Worm (Caenorhabditis elegans) whole organism, early embryonic: ENCODE data around the gene srx-43.

ENCODE experiments used
- B0310.2 ChIP-seq: sonication (generic microtip); optimal IDR thresholded peaks from 2 replicates; lab custom pipeline; 2016; ENCODE audit warnings: mild to moderate bottlenecking, missing genetic modification characterization, missing compliant biosample characterization
- ama-1 ChIP-seq: fragments of 150-350 bp; optimal IDR thresholded peaks from 2 replicates; lab custom pipeline; 2014
- ceh-36 ChIP-seq: sonication (generic microtip); optimal IDR thresholded peaks from 2 replicates; lab custom pipeline; 2016; ENCODE audit warnings: missing genetic modification characterization, inconsistent platforms, missing compliant biosample characterization
- flt-1 ChIP-seq: fragments of 200-800 bp; sonication (Bioruptor generic); IDR thresholded peaks from 2 replicates; pipeline ENCODE4 v1.3.6; 2022; ENCODE audit warnings: missing genetic modification characterization, missing compliant biosample characterization
- scrt-1 ChIP-seq: fragments of 200-800 bp; sonication (Bioruptor generic); IDR thresholded peaks from 2 replicates; pipeline ENCODE4 v1.3.6; 2022; ENCODE audit warnings: missing genetic modification characterization, missing compliant biosample characterization
- sea-1 ChIP-seq: fragments of 200-800 bp; sonication (Bioruptor generic); conservative IDR thresholded peaks from 2 replicates; pipeline ENCODE4 v1.3.6; 2022; ENCODE audit warnings: missing genetic modification characterization, missing compliant biosample characterization
- tra-4 ChIP-seq: sonication (generic microtip); optimal IDR thresholded peaks from 2 replicates; lab custom pipeline; 2017; ENCODE audit warnings: missing genetic modification characterization, missing compliant biosample characterization

ce11 chrV:16023051-16023450, 5.3 kb downstream of the srx-43 start, which contains the start of gene cwc-15:
- TF ChIP-seq ama-1 (lab: Kevin White, UChicago), result no peak
- TF ChIP-seq ceh-36 (tag; lab: Kevin White, UChicago), result no peak
- TF ChIP-seq scrt-1 (GFP tag; lab: Robert Waterston, UW), result no peak
- TF ChIP-seq sea-1 (GFP tag; lab: Robert Waterston, UW), result no peak
- TF ChIP-seq flt-1, result no peak
- TF ChIP-seq tra-4 (tag; lab: Kevin White, UChicago), result no peak
- no peak for TF ChIP-seq B0310.2 (tag; lab: Kevin White, UChicago)
